Worm (Caenorhabditis elegans) whole organism, L4 larva: Measurements from ENCODE around the gene srh-218.

ENCODE experiments used
- F26F4.8 ChIP-seq: fragments of 200-800 bp; sonication (Bioruptor generic); conservative IDR thresholded peaks from 2 replicates; pipeline ENCODE4 v1.3.6; 2022; ENCODE audit warnings: missing genetic modification characterization, missing compliant biosample characterization
- F49E8.2 ChIP-seq: sonication (generic microtip); optimal IDR thresholded peaks from 2 replicates; lab custom pipeline; 2016; ENCODE audit warnings: missing compliant biosample characterization, mild to moderate bottlenecking, missing genetic modification characterization, borderline replicate concordance
- R02D3.7 ChIP-seq: fragments of 150-350 bp; sonication (generic microtip); optimal IDR thresholded peaks from 3 replicates; lab custom pipeline; 2014; ENCODE audit warnings: missing biosample characterization, missing genetic modification characterization
- T26A8.4 ChIP-seq: fragments of 200-800 bp; sonication (Bioruptor generic); IDR thresholded peaks from 2 replicates; pipeline ENCODE4 v1.3.6; 2022; ENCODE audit warnings: missing genetic modification characterization, missing compliant biosample characterization
- lin-1 ChIP-seq: fragments of 200-800 bp; sonication (Bioruptor generic); IDR thresholded peaks from 2 replicates; pipeline ENCODE4 v1.3.6; 2022; ENCODE audit warnings: missing genetic modification reagents, missing genetic modification characterization, missing compliant biosample characterization
- nhr-11 ChIP-seq: fragments of 150-350 bp; optimal IDR thresholded peaks from 2 replicates; lab custom pipeline; 2014; ENCODE audit warnings: missing biosample characterization, missing genetic modification characterization
- nhr-41 ChIP-seq: fragments of 200-800 bp; sonication (Bioruptor generic); IDR thresholded peaks from 2 replicates; pipeline ENCODE4 v1.3.6; 2022; ENCODE audit warnings: missing genetic modification reagents, missing genetic modification characterization, missing compliant biosample characterization
- nhr-77 ChIP-seq: fragments of 150-350 bp; optimal IDR thresholded peaks from 2 replicates; lab custom pipeline; 2014; ENCODE audit warnings: missing biosample characterization, missing genetic modification characterization
- pqm-1 ChIP-seq: sonication (generic microtip); optimal IDR thresholded peaks from 2 replicates; lab custom pipeline; 2017; ENCODE audit warnings: missing biosample characterization, missing genetic modification characterization
- rbr-2 ChIP-seq: sonication (generic microtip); optimal IDR thresholded peaks from 2 replicates; lab custom pipeline; 2016; ENCODE audit warnings: missing genotype, missing genetic modification characterization, missing compliant biosample characterization
- skn-1 ChIP-seq: fragments of 150-350 bp; optimal IDR thresholded peaks from 2 replicates; lab custom pipeline; 2014; ENCODE audit warnings: missing biosample characterization, missing genetic modification characterization
- snpc-1.2 ChIP-seq: fragments of 200-800 bp; sonication (Bioruptor generic); IDR thresholded peaks from 2 replicates; pipeline ENCODE4 v1.3.6; 2022; ENCODE audit warnings: missing genetic modification reagents, missing genetic modification characterization, missing compliant biosample characterization
- unc-130 ChIP-seq: sonication (generic microtip); optimal IDR thresholded peaks from 2 replicates; lab custom pipeline; 2016; ENCODE audit warnings: missing genetic modification reagents, missing genetic modification characterization, missing compliant biosample characterization

DNA sequence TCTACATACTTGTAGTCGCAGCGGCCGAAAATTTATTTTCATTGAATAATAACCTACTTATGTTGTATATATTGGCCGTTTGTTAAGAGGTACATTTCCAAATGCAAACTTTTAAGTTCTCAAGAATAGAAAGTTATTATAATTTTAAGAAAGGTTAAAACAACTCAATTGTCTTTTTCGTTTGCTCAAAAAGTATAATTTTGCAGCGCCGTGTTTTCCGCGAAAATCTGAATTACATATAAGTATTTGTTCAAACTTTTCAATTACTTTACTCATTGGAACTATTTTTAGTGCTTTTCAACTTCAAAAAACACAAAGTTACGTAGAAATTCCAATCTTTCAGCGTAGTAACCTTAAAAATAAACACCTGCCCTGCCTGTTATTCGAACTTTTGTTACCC, 48.3 kb upstream of the srh-218 start, which contains the start of gene srh-239:
- no peak for TF ChIP-seq unc-130
- no peak for TF ChIP-seq skn-1 (tag; lab: Kevin White, UChicago)
- no peak for TF ChIP-seq T26A8.4
- TF ChIP-seq pqm-1 (tag; lab: Kevin White, UChicago) = no peak
- TF ChIP-seq F49E8.2 = no peak
- TF ChIP-seq nhr-77 (tag; lab: Kevin White, UChicago) = no peak
- no peak for TF ChIP-seq rbr-2 (tag; lab: Kevin White, UChicago)
- TF ChIP-seq R02D3.7 = no peak
- TF ChIP-seq nhr-41 = no peak
- no peak for TF ChIP-seq F26F4.8 (GFP tag; lab: Robert Waterston, UW)
- TF ChIP-seq snpc-1.2 (GFP tag; lab: Robert Waterston, UW) = no peak
- TF ChIP-seq lin-1 = no peak
- no peak for TF ChIP-seq nhr-11 (tag; lab: Kevin White, UChicago)
